Fruit fly (Drosophila melanogaster) whole organism, embryonic: ENCODE results near the gene Nt5b.
A peak's percentile ranks its signal among the peaks of the same experiment; 100 is the strongest.

Experiments used
- ATbp ChIP-seq: fragments of 200-800 bp; sonication (Bioruptor generic); optimal IDR thresholded peaks from 2 replicates; lab custom pipeline; 2017; ENCODE audit warnings: missing biosample characterization, mild to moderate bottlenecking, missing genetic modification characterization, missing genetic modification reagents
- Aef1 ChIP-seq: fragments of 200-800 bp; sonication (Bioruptor generic); IDR thresholded peaks from 3 replicates; pipeline ENCODE4 v1.3.6; 2022; ENCODE audit warnings: missing biosample characterization, missing genetic modification characterization
- Atf-2 ChIP-seq: fragments of 200-800 bp; sonication (Bioruptor generic); optimal IDR thresholded peaks from 2 replicates; lab custom pipeline; 2016; ENCODE audit warnings: missing biosample characterization, missing genetic modification characterization
- CG10147 ChIP-seq: fragments of 200-800 bp; sonication (Bioruptor generic); optimal IDR thresholded peaks from 2 replicates; lab custom pipeline; 2019; ENCODE audit warnings: missing biosample characterization, mild to moderate bottlenecking, missing genetic modification characterization, moderate library complexity
- CG10959 ChIP-seq: fragments of 200-800 bp; sonication (Bioruptor generic); IDR thresholded peaks from 2 replicates; pipeline ENCODE4 v1.3.6; 2022; ENCODE audit warnings: missing biosample characterization, missing genetic modification characterization
- CG12391 ChIP-seq: fragments of 200-800 bp; sonication (Bioruptor generic); optimal IDR thresholded peaks from 3 replicates; lab custom pipeline; 2018; ENCODE audit warnings: missing biosample characterization, mild to moderate bottlenecking, missing genetic modification characterization, moderate library complexity
- CG12942 ChIP-seq: fragments of 200-800 bp; sonication (Bioruptor generic); optimal IDR thresholded peaks from 3 replicates; lab custom pipeline; 2016; ENCODE audit warnings: missing biosample characterization, missing genetic modification characterization
- CG14667 ChIP-seq: fragments of 200-800 bp; sonication (Bioruptor generic); IDR thresholded peaks from 2 replicates; pipeline ENCODE4 v1.3.6; 2022; ENCODE audit warnings: missing biosample characterization, missing genetic modification characterization
- CG16779 ChIP-seq: fragments of 200-800 bp; sonication (Bioruptor generic); IDR thresholded peaks from 2 replicates; pipeline ENCODE4 v1.3.6; 2022; ENCODE audit warnings: missing biosample characterization, missing genetic modification characterization
- CG17186 ChIP-seq: fragments of 200-800 bp; sonication (Bioruptor generic); optimal IDR thresholded peaks from 3 replicates; lab custom pipeline; 2017; ENCODE audit warnings: missing biosample characterization, missing genetic modification reagents, missing genetic modification characterization
- CG17328 ChIP-seq: fragments of 200-800 bp; sonication (Bioruptor generic); IDR thresholded peaks from 2 replicates; pipeline ENCODE4 v1.3.6; 2022; ENCODE audit warnings: missing biosample characterization, missing genetic modification characterization
- CG17829 ChIP-seq: fragments of 200-800 bp; optimal IDR thresholded peaks from 2 replicates; lab custom pipeline; 2019; ENCODE audit warnings: missing biosample characterization, mild to moderate bottlenecking, missing genetic modification characterization, moderate library complexity
- CG2120 ChIP-seq: fragments of 200-800 bp; sonication (Bioruptor generic); optimal IDR thresholded peaks from 3 replicates; lab custom pipeline; 2016; ENCODE audit warnings: missing biosample characterization, missing genetic modification characterization
- CG2678 ChIP-seq: fragments of 200-800 bp; sonication (Bioruptor generic); optimal IDR thresholded peaks from 3 replicates; lab custom pipeline; 2019; ENCODE audit warnings: missing biosample characterization, mild to moderate bottlenecking, missing genetic modification characterization, moderate library complexity
- CG31441 ChIP-seq: fragments of 200-800 bp; sonication (Bioruptor generic); IDR thresholded peaks from 2 replicates; pipeline ENCODE4 v1.3.6; 2022; ENCODE audit warnings: missing biosample characterization, missing genetic modification characterization
- CG32532 ChIP-seq: fragments of 200-800 bp; sonication (Bioruptor generic); IDR thresholded peaks from 2 replicates; pipeline ENCODE4 v1.3.6; 2022; ENCODE audit warnings: missing biosample characterization, missing genetic modification characterization
- CG3281 ChIP-seq: fragments of 200-800 bp; sonication (Bioruptor generic); optimal IDR thresholded peaks from 3 replicates; lab custom pipeline; 2017; ENCODE audit warnings: missing biosample characterization, mild to moderate bottlenecking, missing genetic modification characterization
- CG34224 ChIP-seq: fragments of 200-800 bp; sonication (Bioruptor generic); IDR thresholded peaks from 3 replicates; pipeline ENCODE4 v1.3.6; 2022; ENCODE audit warnings: missing biosample characterization, missing genetic modification characterization; ENCODE audit not compliant: partially characterized antibody
- CG6175 ChIP-seq: fragments of 200-800 bp; sonication (Bioruptor generic); IDR thresholded peaks from 3 replicates; pipeline ENCODE4 v1.3.6; 2022; ENCODE audit warnings: missing biosample characterization, missing genetic modification characterization
- CG6254 ChIP-seq: fragments of 200-800 bp; sonication (Bioruptor generic); optimal IDR thresholded peaks from 3 replicates; lab custom pipeline; 2017; ENCODE audit warnings: mild to moderate bottlenecking, missing biosample characterization, missing genetic modification reagents, missing genetic modification characterization
- CG6683 ChIP-seq: fragments of 200-800 bp; sonication (Bioruptor generic); optimal IDR thresholded peaks from 2 replicates; lab custom pipeline; 2017; ENCODE audit warnings: missing biosample characterization, mild to moderate bottlenecking, missing genetic modification characterization, missing genetic modification reagents
- CG7271 ChIP-seq: fragments of 200-800 bp; sonication (Bioruptor generic); optimal IDR thresholded peaks from 2 replicates; lab custom pipeline; 2018; ENCODE audit warnings: missing biosample characterization, mild to moderate bottlenecking, missing genetic modification characterization, moderate library complexity
- CG8765 ChIP-seq: fragments of 200-800 bp; sonication (Bioruptor generic); IDR thresholded peaks from 2 replicates; pipeline ENCODE4 v1.3.6; 2022; ENCODE audit warnings: missing biosample characterization, missing genetic modification characterization
- CG9817 ChIP-seq: fragments of 200-800 bp; sonication (Bioruptor generic); optimal IDR thresholded peaks from 2 replicates; lab custom pipeline; 2018; ENCODE audit warnings: missing biosample characterization, mild to moderate bottlenecking, missing genetic modification characterization, moderate library complexity
- CG9932 ChIP-seq: fragments of 200-800 bp; sonication (Bioruptor generic); IDR thresholded peaks from 2 replicates; pipeline ENCODE4 v1.3.6; 2022; ENCODE audit warnings: missing biosample characterization, missing genetic modification characterization
- Drgx ChIP-seq: fragments of 200-800 bp; sonication (Bioruptor generic); IDR thresholded peaks from 2 replicates; pipeline ENCODE4 v1.3.6; 2022; ENCODE audit warnings: missing biosample characterization, missing genetic modification characterization
- HLH3B ChIP-seq: fragments of 200-800 bp; sonication (Bioruptor generic); IDR thresholded peaks from 2 replicates; pipeline ENCODE4 v1.3.6; 2022; ENCODE audit warnings: missing biosample characterization, missing genetic modification characterization
- HLH4C ChIP-seq: fragments of 200-800 bp; sonication (Bioruptor generic); IDR thresholded peaks from 3 replicates; pipeline ENCODE4 v1.3.6; 2022; ENCODE audit warnings: missing biosample characterization, missing genetic modification characterization; ENCODE audit not compliant: partially characterized antibody
- Hmx ChIP-seq: fragments of 200-800 bp; sonication (Bioruptor generic); optimal IDR thresholded peaks from 2 replicates; lab custom pipeline; 2016; ENCODE audit warnings: missing biosample characterization, missing genetic modification characterization
- Lhr ChIP-seq: fragments of 200-800 bp; sonication (Bioruptor generic); optimal IDR thresholded peaks from 3 replicates; lab custom pipeline; 2017; ENCODE audit warnings: mild to moderate bottlenecking, missing biosample characterization, missing genetic modification reagents, missing genetic modification characterization
- Lim3 ChIP-seq: fragments of 200-800 bp; sonication (Bioruptor generic); IDR thresholded peaks from 2 replicates; pipeline ENCODE4 v1.3.6; 2022; ENCODE audit warnings: missing biosample characterization, missing genetic modification characterization
- MBD-R2 ChIP-seq: fragments of 200-800 bp; sonication (Bioruptor generic); IDR thresholded peaks from 2 replicates; pipeline ENCODE4 v1.3.6; 2022; ENCODE audit warnings: missing biosample characterization, missing genetic modification characterization
- bcd ChIP-seq: fragments of 200-800 bp; sonication (Bioruptor generic); optimal IDR thresholded peaks from 2 replicates; lab custom pipeline; 2017; ENCODE audit warnings: missing biosample characterization, mild to moderate bottlenecking, missing genetic modification characterization
- btn ChIP-seq: fragments of 200-800 bp; sonication (Bioruptor generic); optimal IDR thresholded peaks from 2 replicates; lab custom pipeline; 2016; ENCODE audit warnings: missing biosample characterization, missing genetic modification characterization
- cwo ChIP-seq: fragments of 200-800 bp; sonication (Bioruptor generic); optimal IDR thresholded peaks from 3 replicates; lab custom pipeline; 2017; ENCODE audit warnings: missing biosample characterization, missing genetic modification characterization, mild to moderate bottlenecking, moderate library complexity, missing genetic modification reagents
- dimm ChIP-seq: fragments of 200-800 bp; sonication (Bioruptor generic); IDR thresholded peaks from 2 replicates; pipeline ENCODE4 v1.3.6; 2022; ENCODE audit warnings: missing biosample characterization, missing genetic modification characterization
- dm ChIP-seq: fragments of 200-800 bp; sonication (Bioruptor generic); optimal IDR thresholded peaks from 3 replicates; lab custom pipeline; 2016; ENCODE audit warnings: missing biosample characterization, missing genetic modification characterization
- esg ChIP-seq: fragments of 200-800 bp; sonication (Bioruptor generic); conservative IDR thresholded peaks from 2 replicates; pipeline ENCODE4 v1.3.6; 2022; ENCODE audit warnings: missing biosample characterization, missing genetic modification characterization
- gcm2 ChIP-seq: fragments of 200-800 bp; sonication (Bioruptor generic); optimal IDR thresholded peaks from 2 replicates; lab custom pipeline; 2016; ENCODE audit warnings: missing biosample characterization, missing genetic modification characterization
- ham ChIP-seq: fragments of 200-800 bp; sonication (Bioruptor generic); IDR thresholded peaks from 2 replicates; pipeline ENCODE4 v1.3.6; 2022; ENCODE audit warnings: missing biosample characterization, missing genetic modification characterization
- klu ChIP-seq: fragments of 200-800 bp; sonication (Bioruptor generic); IDR thresholded peaks from 2 replicates; pipeline ENCODE4 v1.3.6; 2022; ENCODE audit warnings: missing biosample characterization, missing genetic modification characterization
- pan ChIP-seq, 4 experiments: fragments of >200 bp in 3 of 4; fragments of 200-800 bp in 1 of 4; sonication (Bioruptor generic) in 1 of 4; optimal IDR thresholded peaks in 3 of 4; IDR thresholded peaks in 1 of 4; 2 replicates each; pipeline versions ENCODE4 v1.3.6 to Lab custom; 2017 to 2022; ENCODE audit warnings: missing biosample characterization in 2 of 4, missing genetic modification characterization in 2 of 4, mixed read lengths in 1 of 4
- prd ChIP-seq, 3 experiments: fragments of >200 bp in 2 of 3; fragments of 200-800 bp in 1 of 3; sonication (Bioruptor generic) in 1 of 3; optimal IDR thresholded peaks in 2 of 3; IDR thresholded peaks in 1 of 3; 2 replicates in 2 of 3; 3 replicates in 1 of 3; pipeline versions ENCODE4 v1.3.6 to Lab custom; 2017 to 2022; ENCODE audit warnings: missing biosample characterization in 1 of 3, missing genetic modification characterization in 1 of 3
- sisA ChIP-seq: fragments of 200-800 bp; sonication (Bioruptor generic); IDR thresholded peaks from 2 replicates; pipeline ENCODE4 v1.3.6; 2022; ENCODE audit warnings: missing biosample characterization, missing genetic modification characterization
- sqz ChIP-seq: fragments of 200-800 bp; sonication (Bioruptor generic); optimal IDR thresholded peaks from 3 replicates; lab custom pipeline; 2018; ENCODE audit warnings: missing biosample characterization, mild to moderate bottlenecking, missing genetic modification characterization
- tgo ChIP-seq: fragments of 200-800 bp; sonication (Bioruptor generic); IDR thresholded peaks from 3 replicates; pipeline ENCODE4 v1.3.6; 2022; ENCODE audit warnings: missing biosample characterization, missing genetic modification characterization
- toy ChIP-seq: fragments of 200-800 bp; sonication (Bioruptor generic); IDR thresholded peaks from 2 replicates; pipeline ENCODE4 v1.3.6; 2022; ENCODE audit warnings: missing biosample characterization, missing genetic modification characterization
- vfl ChIP-seq: fragments of 200-800 bp; sonication (Bioruptor generic); optimal IDR thresholded peaks from 2 replicates; lab custom pipeline; 2016; ENCODE audit warnings: missing biosample characterization, missing genetic modification characterization

Nt5b gene

DNA sequence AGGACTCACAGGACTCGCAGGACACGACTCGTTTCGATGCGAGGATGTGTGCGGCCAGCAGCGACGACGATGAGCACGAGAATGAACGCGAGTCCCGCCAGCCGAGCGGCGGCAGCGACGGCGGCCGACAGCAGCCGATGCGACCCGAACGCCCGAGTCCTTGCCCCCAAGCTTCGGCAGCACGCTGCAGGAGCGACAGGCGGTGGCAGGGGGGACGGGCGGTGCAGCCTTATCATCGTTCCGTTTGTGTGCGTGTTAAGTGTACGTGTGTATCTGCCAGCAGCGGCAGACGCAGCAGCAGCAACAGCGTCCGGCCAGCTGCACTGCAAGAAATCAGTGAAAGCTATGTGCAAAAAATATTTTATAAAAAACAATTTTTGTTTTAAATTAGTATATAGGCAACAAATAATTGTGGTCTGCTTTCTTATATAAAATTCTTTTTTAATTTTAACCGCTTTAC lies 53.8 kb downstream of the Nt5b start, which contains the start of gene kairos (continued):
- TF ChIP-seq prd (optimal IDR thresholded peaks at IDR 0.05; lab: Kevin White, UChicago) = no peak
- peak; percentile 49; the same call in 2 of the 3 replicates for TF ChIP-seq prd (GFP tag; IDR thresholded peaks at IDR 0.05; lab: Robert Waterston, UW)
- peak; percentile 30; the same call in 1 of the 2 replicates for TF ChIP-seq CG31441 (GFP tag; lab: Robert Waterston, UW)
- TF ChIP-seq klu (GFP tag; lab: Robert Waterston, UW) = 0 out of 2 replicates have a peak, but pooled peaks have one; percentile 9
- no peak for TF ChIP-seq Lhr (GFP tag; lab: Kevin White, UChicago)
- TF ChIP-seq CG7271 (tag; lab: Kevin White, UChicago) = no peak
- no peak for TF ChIP-seq CG34224 (GFP tag; lab: Robert Waterston, UW)
- peak; percentile 53; the same call in 1 of the 2 replicates for TF ChIP-seq sisA (GFP tag; lab: Robert Waterston, UW)
- TF ChIP-seq CG10147 (GFP tag; lab: Kevin White, UChicago) = peak; percentile 30
- TF ChIP-seq Lim3 = no peak
- TF ChIP-seq cwo (GFP tag; lab: Kevin White, UChicago) = no peak
- peak; percentile 19 for TF ChIP-seq bcd (GFP tag; lab: Kevin White, UChicago)
- no peak for TF ChIP-seq vfl
- TF ChIP-seq CG17829 (tag; lab: Kevin White, UChicago) = no peak
- no peak for TF ChIP-seq CG3281 (GFP tag; lab: Kevin White, UChicago)
- TF ChIP-seq ATbp (GFP tag; lab: Kevin White, UChicago) = no peak
- no peak for TF ChIP-seq pan (optimal IDR thresholded peaks at IDR 0.05; lab: Kevin White, UChicago)
- TF ChIP-seq pan (GFP tag; optimal IDR thresholded peaks at IDR 0.05 in 1 of 2, IDR thresholded peaks at IDR 0.05 in 1 of 2) = peak in 1 of 2 experiments; percentile 61
- peak; percentile 39 for TF ChIP-seq CG2678
- 0 out of 2 replicates have a peak, but pooled peaks have one; percentile 28 for TF ChIP-seq CG17328
- TF ChIP-seq CG12942 (GFP tag; lab: Kevin White, UChicago) = no peak
- no peak for TF ChIP-seq ham (GFP tag; lab: Robert Waterston, UW)
- peak; percentile 32; the same call in 1 of the 2 replicates for TF ChIP-seq CG9932 (GFP tag; lab: Robert Waterston, UW)
- peak; percentile 49; the same call in 2 of the 3 replicates for TF ChIP-seq Aef1 (GFP tag; lab: Robert Waterston, UW)
- no peak for TF ChIP-seq CG17186 (GFP tag; lab: Kevin White, UChicago)
- TF ChIP-seq CG6175 (GFP tag; lab: Robert Waterston, UW) = no peak
- no peak; the same call in 1 of the 2 replicates for TF ChIP-seq esg (GFP tag; lab: Robert Waterston, UW)
- peak; percentile 30; the same call in 1 of the 2 replicates for TF ChIP-seq CG32532 (GFP tag; lab: Robert Waterston, UW)
- TF ChIP-seq HLH4C (GFP tag; lab: Robert Waterston, UW) = no peak
- TF ChIP-seq btn (GFP tag; lab: Kevin White, UChicago) = no peak

DNA sequence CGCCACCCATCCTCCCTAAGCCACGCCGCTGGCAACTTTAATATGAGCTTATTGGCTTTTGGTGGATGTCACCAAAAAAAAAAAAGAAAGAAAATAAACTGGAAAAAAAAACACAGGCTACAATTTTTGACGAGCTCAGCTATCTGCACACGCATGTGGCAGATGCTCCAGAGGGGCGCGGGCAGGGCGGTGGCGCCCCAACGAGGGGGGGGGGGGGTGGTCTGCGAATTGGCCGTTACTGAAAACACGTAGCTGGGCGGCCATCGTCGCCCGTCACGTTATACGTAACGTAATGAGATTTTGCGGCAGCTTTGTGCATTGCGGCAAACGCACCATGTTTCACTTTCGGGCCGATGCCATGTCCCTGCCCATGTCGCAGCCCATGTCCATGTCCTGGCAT lies 59.3 kb downstream of the Nt5b start:
- TF ChIP-seq CG8765 (GFP tag; lab: Robert Waterston, UW) = no peak
- no peak for TF ChIP-seq dm
- no peak for TF ChIP-seq MBD-R2 (GFP tag; lab: Robert Waterston, UW)
- no peak for TF ChIP-seq Hmx (GFP tag; lab: Kevin White, UChicago)
- no peak for TF ChIP-seq CG10959 (GFP tag; lab: Robert Waterston, UW)
- no peak for TF ChIP-seq CG6683
- TF ChIP-seq CG14667 (GFP tag; lab: Robert Waterston, UW) = no peak
- TF ChIP-seq Drgx (GFP tag; lab: Robert Waterston, UW) = no peak
- no peak for TF ChIP-seq tgo (GFP tag; lab: Robert Waterston, UW)
- no peak for TF ChIP-seq CG6254 (GFP tag; lab: Kevin White, UChicago)
- TF ChIP-seq sqz (GFP tag; lab: Kevin White, UChicago) = no peak
- no peak for TF ChIP-seq gcm2 (GFP tag; lab: Kevin White, UChicago)
- TF ChIP-seq toy (GFP tag; lab: Robert Waterston, UW) = no peak
- no peak for TF ChIP-seq Atf-2 (GFP tag; lab: Kevin White, UChicago)
- no peak for TF ChIP-seq CG16779
- no peak for TF ChIP-seq CG2120 (GFP tag; lab: Kevin White, UChicago)
- TF ChIP-seq HLH3B (GFP tag; lab: Robert Waterston, UW) = no peak
- no peak for TF ChIP-seq dimm (GFP tag; lab: Robert Waterston, UW)
- no peak for TF ChIP-seq CG12391 (tag; lab: Kevin White, UChicago)
- TF ChIP-seq CG9817 (tag; lab: Kevin White, UChicago) = no peak
- TF ChIP-seq, all 482 proteins: peak for 0
